Fruit fly (Drosophila melanogaster) whole organism, prepupa: ENCODE results near the gene CG4198.

Experiments used
- Blimp-1 ChIP-seq: fragments of 200-800 bp; sonication (Bioruptor generic); optimal IDR thresholded peaks from 3 replicates; lab custom pipeline; 2017; ENCODE audit warnings: missing biosample characterization, missing genetic modification characterization, mild to moderate bottlenecking, moderate library complexity, missing genetic modification reagents
- CG11902 ChIP-seq: fragments of 200-800 bp; sonication (Bioruptor generic); optimal IDR thresholded peaks from 3 replicates; lab custom pipeline; 2016; ENCODE audit warnings: missing biosample characterization, missing genetic modification characterization
- Sox15 ChIP-seq: fragments of 200-800 bp; sonication (Bioruptor generic); optimal IDR thresholded peaks from 3 replicates; lab custom pipeline; 2016; ENCODE audit warnings: missing biosample characterization, missing genetic modification characterization
- dac ChIP-seq: fragments of 200-800 bp; sonication (Bioruptor generic); optimal IDR thresholded peaks from 2 replicates; lab custom pipeline; 2017; ENCODE audit warnings: missing biosample characterization, mild to moderate bottlenecking, missing genetic modification characterization
- ss ChIP-seq, 2 experiments: fragments of 200-800 bp; sonication (Bioruptor generic); optimal IDR thresholded peaks; 2 replicates in 1 of 2; 3 replicates in 1 of 2; lab custom pipeline; 2017 to 2018; ENCODE audit warnings: mild to moderate bottlenecking in 2 of 2, missing biosample characterization in 2 of 2, missing genetic modification characterization in 2 of 2, moderate library complexity in 1 of 2

DNA sequence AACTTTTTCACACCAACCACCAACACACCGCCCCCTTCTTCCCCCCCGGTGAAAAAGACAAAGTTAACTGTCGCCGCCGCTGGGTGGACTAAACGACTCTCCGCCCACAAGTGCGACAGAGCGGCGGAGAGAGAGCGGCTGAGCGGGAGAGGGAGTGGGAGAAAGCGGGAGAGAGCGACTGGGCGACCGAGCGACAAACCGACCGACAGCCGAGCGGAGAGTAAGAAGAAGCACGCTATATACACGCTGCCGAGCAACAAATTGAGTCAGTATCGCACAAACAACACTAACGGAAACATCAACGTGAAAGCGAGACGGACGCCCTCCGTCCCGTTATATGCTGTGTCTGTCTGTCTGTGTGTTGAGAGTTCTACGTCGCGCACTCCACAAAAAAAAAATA is 26.9 kb downstream of the CG4198 start, which contains the start of gene SK:
- TF ChIP-seq CG11902 (GFP tag; lab: Kevin White, UChicago) = no peak
- no peak for TF ChIP-seq ss (GFP tag; optimal IDR thresholded peaks at IDR 0.05; lab: Kevin White, UChicago)
- no peak for TF ChIP-seq Sox15
- TF ChIP-seq Blimp-1 (GFP tag; lab: Kevin White, UChicago) = no peak
- no peak for TF ChIP-seq dac (GFP tag; lab: Kevin White, UChicago)
